Worm (Caenorhabditis elegans): ENCODE data around the gene flcn-1.

The flcn-1 gene

ce11 chrII:6927034-6927433 lies 1.5 kb upstream of the flcn-1 start:
- no peak for TF ChIP-seq ref-1 (GFP tag; conservative IDR thresholded peaks at IDR 0.05)
- TF ChIP-seq med-1 (GFP tag; optimal IDR thresholded peaks at IDR 0.05; ENCODE audit: insufficient read depth): no peak
- TF ChIP-seq klf-2 (GFP tag; conservative IDR thresholded peaks at IDR 0.05): no peak
- no peak for TF ChIP-seq flt-1 (GFP tag; IDR thresholded peaks at IDR 0.05)
- no peak for TF ChIP-seq ztf-23 (GFP tag; IDR thresholded peaks at IDR 0.05)
- TF ChIP-seq T22C8.4 (GFP tag; IDR thresholded peaks at IDR 0.05): no peak
- TF ChIP-seq tab-1 (GFP tag; IDR thresholded peaks at IDR 0.05): no peak
- TF ChIP-seq ztf-29 (GFP tag; IDR thresholded peaks at IDR 0.05): no peak
- TF ChIP-seq cog-1 (tag; optimal IDR thresholded peaks at IDR 0.05): no peak

ce11 chrII:6927603-6928002 lies 960 bp upstream of the flcn-1 start, which contains the start of gene F22D3.4:
F22D3.4 (minus strand) TSS chrII:6927603.
- no peak for TF ChIP-seq tab-1 (GFP tag; IDR thresholded peaks at IDR 0.05)
- no peak for TF ChIP-seq ztf-29 (GFP tag; IDR thresholded peaks at IDR 0.05)
- TF ChIP-seq klf-2 (GFP tag; conservative IDR thresholded peaks at IDR 0.05): no peak
- no peak for TF ChIP-seq ref-1 (GFP tag; conservative IDR thresholded peaks at IDR 0.05)
- no peak for TF ChIP-seq ztf-23 (GFP tag; IDR thresholded peaks at IDR 0.05)
- TF ChIP-seq cog-1 (tag; optimal IDR thresholded peaks at IDR 0.05): no peak
- TF ChIP-seq med-1 (GFP tag; optimal IDR thresholded peaks at IDR 0.05; ENCODE audit: insufficient read depth): no peak
- no peak for TF ChIP-seq T22C8.4 (GFP tag; IDR thresholded peaks at IDR 0.05)
- TF ChIP-seq flt-1 (GFP tag; IDR thresholded peaks at IDR 0.05): no peak

ce11 chrII:6930072-6930471 lies 1.5 kb downstream of the flcn-1 start:
- TF ChIP-seq med-1 (GFP tag; optimal IDR thresholded peaks at IDR 0.05; ENCODE audit: insufficient read depth): no peak
- no peak for TF ChIP-seq cog-1 (tag; optimal IDR thresholded peaks at IDR 0.05)
- no peak for TF ChIP-seq tab-1 (GFP tag; IDR thresholded peaks at IDR 0.05)
- no peak for TF ChIP-seq flt-1 (GFP tag; IDR thresholded peaks at IDR 0.05)
- no peak for TF ChIP-seq ztf-29 (GFP tag; IDR thresholded peaks at IDR 0.05)
- no peak for TF ChIP-seq ztf-23 (GFP tag; IDR thresholded peaks at IDR 0.05)
- no peak for TF ChIP-seq T22C8.4 (GFP tag; IDR thresholded peaks at IDR 0.05)
- no peak for TF ChIP-seq ref-1 (GFP tag; conservative IDR thresholded peaks at IDR 0.05)
- TF ChIP-seq klf-2 (GFP tag; conservative IDR thresholded peaks at IDR 0.05): no peak

ce11 chrII:6932978-6933377 lies 4.4 kb downstream of the flcn-1 start:
- TF ChIP-seq ztf-23 (GFP tag; IDR thresholded peaks at IDR 0.05): no peak
- TF ChIP-seq klf-2 (GFP tag; conservative IDR thresholded peaks at IDR 0.05): no peak
- TF ChIP-seq ztf-29 (GFP tag; IDR thresholded peaks at IDR 0.05): no peak
- no peak for TF ChIP-seq ref-1 (GFP tag; conservative IDR thresholded peaks at IDR 0.05)
- TF ChIP-seq cog-1 (tag; optimal IDR thresholded peaks at IDR 0.05): no peak
- TF ChIP-seq tab-1 (GFP tag; IDR thresholded peaks at IDR 0.05): no peak
- no peak for TF ChIP-seq T22C8.4 (GFP tag; IDR thresholded peaks at IDR 0.05)
- no peak for TF ChIP-seq med-1 (GFP tag; optimal IDR thresholded peaks at IDR 0.05; ENCODE audit: insufficient read depth)
- TF ChIP-seq flt-1 (GFP tag; IDR thresholded peaks at IDR 0.05): no peak

ce11 chrII:6934729-6935128 lies 6.2 kb downstream of the flcn-1 start:
- TF ChIP-seq ref-1 (GFP tag; conservative IDR thresholded peaks at IDR 0.05) (no peak), flt-1 (GFP tag; IDR thresholded peaks at IDR 0.05) (no peak), cog-1 (tag; optimal IDR thresholded peaks at IDR 0.05) (no peak), med-1 (GFP tag; optimal IDR thresholded peaks at IDR 0.05; ENCODE audit: insufficient read depth) (no peak), ztf-23 (GFP tag; IDR thresholded peaks at IDR 0.05) (no peak), T22C8.4 (GFP tag; IDR thresholded peaks at IDR 0.05) (no peak; the same call in 1 of the 2 replicates), klf-2 (GFP tag; conservative IDR thresholded peaks at IDR 0.05) (no peak), tab-1 (GFP tag; IDR thresholded peaks at IDR 0.05) (no peak), ztf-29 (GFP tag; IDR thresholded peaks at IDR 0.05) (no peak)

- TF ChIP-seq flt-1 (GFP tag; IDR thresholded peaks at IDR 0.05) (no peak), ztf-23 (GFP tag; IDR thresholded peaks at IDR 0.05) (no peak), tab-1 (GFP tag; IDR thresholded peaks at IDR 0.05) (no peak), klf-2 (GFP tag; conservative IDR thresholded peaks at IDR 0.05) (no peak), T22C8.4 (GFP tag; IDR thresholded peaks at IDR 0.05) (no peak), med-1 (GFP tag; optimal IDR thresholded peaks at IDR 0.05; ENCODE audit: insufficient read depth) (no peak)
These were observed 7.4 kb downstream of the flcn-1 start for ce11 chrII:6935975-6936374.

ce11 chrII:6936528-6936927 lies 8.0 kb downstream of the flcn-1 start:
- no peak for TF ChIP-seq klf-2 (GFP tag; conservative IDR thresholded peaks at IDR 0.05)

- TF ChIP-seq klf-2 (GFP tag; conservative IDR thresholded peaks at IDR 0.05): no peak
- TF ChIP-seq med-1 (GFP tag; optimal IDR thresholded peaks at IDR 0.05; ENCODE audit: insufficient read depth): peak; percentile 9
These were observed 8.5 kb downstream of the flcn-1 start for ce11 chrII:6937057-6937456.

- TF ChIP-seq cog-1 (tag; optimal IDR thresholded peaks at IDR 0.05) (no peak), flt-1 (GFP tag; IDR thresholded peaks at IDR 0.05) (0 out of 2 replicates have a peak, but pooled peaks have one; percentile 7), tab-1 (GFP tag; IDR thresholded peaks at IDR 0.05) (peak; percentile 38; the same call in 1 of the 2 replicates)
These were observed 11.3 kb downstream of the flcn-1 start for ce11 chrII:6939873-6940272.

ce11 chrII:6940726-6941230 lies 12.2 kb downstream of the flcn-1 start:
- TF ChIP-seq tab-1 (GFP tag; IDR thresholded peaks at IDR 0.05) (no peak), T22C8.4 (GFP tag; IDR thresholded peaks at IDR 0.05) (no peak), med-1 (GFP tag; optimal IDR thresholded peaks at IDR 0.05; ENCODE audit: insufficient read depth) (no peak), ref-1 (GFP tag; conservative IDR thresholded peaks at IDR 0.05) (no peak), ztf-23 (GFP tag; IDR thresholded peaks at IDR 0.05) (no peak), cog-1 (tag; optimal IDR thresholded peaks at IDR 0.05) (no peak), flt-1 (GFP tag; IDR thresholded peaks at IDR 0.05) (no peak), ztf-29 (GFP tag; IDR thresholded peaks at IDR 0.05) (no peak), klf-2 (GFP tag; conservative IDR thresholded peaks at IDR 0.05) (no peak)

All from whole organism, midembryonic.